Fruit fly (Drosophila melanogaster) S2 (cell line): ENCODE measurements around the gene Prx3.

Source experiments
- CG8478 ChIP-seq: fragments of >200 bp; optimal IDR thresholded peaks from 2 replicates; lab custom pipeline; 2018
- CTCF ChIP-seq, 2 experiments: fragments of >200 bp; optimal IDR thresholded peaks; 2 replicates each; lab custom pipeline; 2018

dm6 chr3R:17549985-17550384 lies 3.7 kb upstream of the Prx3 start:
- TF ChIP-seq CG8478 (lab: Kevin White, UChicago) (no peak), CTCF (optimal IDR thresholded peaks at IDR 0.05; lab: Kevin White, UChicago) (no peak)
